Worm (Caenorhabditis elegans) whole organism, midembryonic: ENCODE data around the gene Y61A9LA.1.
"Not testable (repeated sequence)": the region's sequence is repeated elsewhere in the genome, so short reads cannot be mapped to it uniquely, and the experiment has no call there.

ENCODE experiments used
- T22C8.4 ChIP-seq: fragments of 200-800 bp; sonication (Bioruptor generic); IDR thresholded peaks from 2 replicates; pipeline ENCODE4 v1.3.6; 2022; ENCODE audit warnings: missing genetic modification characterization, missing compliant biosample characterization
- cog-1 ChIP-seq: sonication (generic microtip); optimal IDR thresholded peaks from 2 replicates; lab custom pipeline; 2016; ENCODE audit warnings: missing genetic modification characterization, missing compliant biosample characterization
- flt-1 ChIP-seq: fragments of 200-800 bp; sonication (Bioruptor generic); IDR thresholded peaks from 2 replicates; pipeline ENCODE4 v1.3.6; 2022; ENCODE audit warnings: missing genetic modification characterization, missing compliant biosample characterization
- med-1 ChIP-seq: sonication (generic microtip); optimal IDR thresholded peaks from 2 replicates; lab custom pipeline; 2017; ENCODE audit warnings: missing genetic modification characterization, mild to moderate bottlenecking, missing compliant biosample characterization, antibody characterized with exemption, missing genetic modification reagents; ENCODE audit not compliant: insufficient read depth
- tab-1 ChIP-seq: fragments of 200-800 bp; sonication (Bioruptor generic); IDR thresholded peaks from 2 replicates; pipeline ENCODE4 v1.3.6; 2022; ENCODE audit warnings: missing genetic modification characterization, missing compliant biosample characterization
- ztf-23 ChIP-seq: fragments of 200-800 bp; sonication (Bioruptor generic); IDR thresholded peaks from 2 replicates; pipeline ENCODE4 v1.3.6; 2022; ENCODE audit warnings: missing genetic modification reagents, missing genetic modification characterization, missing compliant biosample characterization
- ztf-29 ChIP-seq: fragments of 200-800 bp; sonication (Bioruptor generic); IDR thresholded peaks from 2 replicates; pipeline ENCODE4 v1.3.6; 2022; ENCODE audit warnings: missing genetic modification reagents, missing genetic modification characterization, missing compliant biosample characterization

DNA sequence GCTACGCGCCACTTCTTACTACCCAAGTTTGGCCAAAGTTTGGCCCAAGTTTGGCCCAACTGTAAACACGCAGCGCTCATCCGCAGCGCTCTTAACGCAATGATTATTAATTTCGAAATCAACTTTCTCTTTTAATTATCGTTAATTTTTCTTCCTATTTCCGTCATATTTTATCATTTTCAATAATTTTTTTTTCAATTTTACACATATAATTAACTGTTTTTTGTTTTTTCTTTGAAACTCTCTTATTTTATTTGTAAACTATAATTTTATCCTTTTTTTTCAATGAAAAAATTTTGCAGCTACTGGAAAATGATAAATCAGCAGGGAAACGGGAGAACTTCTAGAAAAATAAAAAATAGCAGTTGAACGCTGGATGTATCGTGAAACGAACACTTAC, 24.7 kb upstream of the Y61A9LA.1 start, which contains the start of gene Y61A9LA.4:
- not testable (repeated sequence) for TF ChIP-seq tab-1; cog-1 (tag; lab: Kevin White, UChicago); med-1 (GFP tag; lab: Kevin White, UChicago); flt-1 (GFP tag; lab: Robert Waterston, UW); ztf-29; ztf-23 (GFP tag; lab: Robert Waterston, UW); T22C8.4
